Worm (Caenorhabditis elegans) whole organism, L1 larva: ENCODE results near the gene col-157.

Experiments
- C04F5.9 ChIP-seq: sonication (generic microtip); optimal IDR thresholded peaks from 2 replicates; lab custom pipeline; 2016; ENCODE audit warnings: missing genetic modification characterization, missing compliant biosample characterization
- C16A3.4 ChIP-seq: fragments of 150-350 bp; optimal IDR thresholded peaks from 2 replicates; lab custom pipeline; 2014; ENCODE audit warnings: missing biosample characterization, missing genetic modification characterization
- C34B4.2 ChIP-seq: sonication (generic microtip); optimal IDR thresholded peaks from 2 replicates; lab custom pipeline; 2017; ENCODE audit warnings: mild to moderate bottlenecking, missing genetic modification characterization, missing compliant biosample characterization
- aha-1 ChIP-seq: fragments of 150-350 bp; optimal IDR thresholded peaks from 2 replicates; lab custom pipeline; 2014; ENCODE audit warnings: missing biosample characterization, missing genetic modification characterization
- alr-1 ChIP-seq: fragments of 200-800 bp; sonication (Bioruptor generic); optimal IDR thresholded peaks from 2 replicates; lab custom pipeline; 2018; ENCODE audit warnings: borderline replicate concordance, mild to moderate bottlenecking, missing genetic modification characterization, missing compliant biosample characterization
- aly-2 ChIP-seq: fragments of 150-350 bp; optimal IDR thresholded peaks from 2 replicates; lab custom pipeline; 2014; ENCODE audit warnings: missing biosample characterization, missing genetic modification characterization
- ama-1 ChIP-seq: fragments of 150-350 bp; optimal IDR thresholded peaks from 2 replicates; lab custom pipeline; 2014
- ceh-82 ChIP-seq, 3 experiments: fragments of 150-350 bp in 1 of 3; sonication (generic microtip) in 2 of 3; optimal IDR thresholded peaks; 2 replicates each; lab custom pipeline; 2014 to 2017; ENCODE audit warnings: missing biosample characterization in 3 of 3, missing genetic modification characterization in 3 of 3
- ceh-88 ChIP-seq: fragments of 200-800 bp; sonication (Bioruptor generic); IDR thresholded peaks from 2 replicates; pipeline ENCODE4 v1.3.6; 2022; ENCODE audit warnings: missing genetic modification characterization, missing compliant biosample characterization
- ces-1 ChIP-seq: fragments of 150-350 bp; optimal IDR thresholded peaks from 2 replicates; lab custom pipeline; 2014; ENCODE audit warnings: missing biosample characterization, missing genetic modification reagents, missing genetic modification characterization
- dpl-1 ChIP-seq, 3 experiments: fragments of 150-350 bp in 2 of 3; sonication (generic microtip) in 1 of 3; optimal IDR thresholded peaks; 2 replicates each; lab custom pipeline; 2014 to 2017; ENCODE audit warnings: missing biosample characterization in 3 of 3, missing genetic modification characterization in 3 of 3, missing genetic modification reagents in 3 of 3
- dsc-1 ChIP-seq: sonication (generic microtip); optimal IDR thresholded peaks from 2 replicates; lab custom pipeline; 2016; ENCODE audit warnings: mild to moderate bottlenecking, missing genetic modification characterization, missing compliant biosample characterization
- efl-1 ChIP-seq, 4 experiments: fragments of 150-350 bp; optimal IDR thresholded peaks in 3 of 4; peaks in 1 of 4; 1 replicate in 1 of 4; 2 replicates in 3 of 4; lab custom pipeline; 2014; ENCODE audit warnings: missing biosample characterization in 2 of 4, missing genetic modification characterization in 2 of 4, missing genetic modification reagents in 2 of 4
- egl-13 ChIP-seq: sonication (generic microtip); optimal IDR thresholded peaks from 2 replicates; lab custom pipeline; 2016; ENCODE audit warnings: missing genotype, missing genetic modification reagents, missing genetic modification characterization, missing compliant biosample characterization
- egl-27 ChIP-seq, 2 experiments: fragments of 150-350 bp in 1 of 2; sonication (generic microtip); optimal IDR thresholded peaks; 3 replicates each; lab custom pipeline; 2017 to 2018; ENCODE audit warnings: missing biosample characterization in 2 of 2, missing genetic modification characterization in 2 of 2, missing genetic modification reagents in 2 of 2
- elt-2 ChIP-seq: sonication (generic microtip); optimal IDR thresholded peaks from 2 replicates; lab custom pipeline; 2016; ENCODE audit warnings: missing genetic modification characterization, mild to moderate bottlenecking, inconsistent platforms, missing compliant biosample characterization, missing genetic modification reagents
- elt-3 ChIP-seq, 6 experiments: fragments of 150-350 bp in 1 of 6; sonication (generic microtip); optimal IDR thresholded peaks; 2 replicates each; lab custom pipeline; 2017 to 2018; ENCODE audit warnings: missing biosample characterization in 6 of 6, missing genetic modification characterization in 6 of 6, inconsistent platforms in 1 of 6
- ets-5 ChIP-seq: fragments of 200-800 bp; sonication (Bioruptor generic); IDR thresholded peaks from 2 replicates; pipeline ENCODE4 v1.3.6; 2022; ENCODE audit warnings: missing genetic modification characterization, missing compliant biosample characterization
- fkh-10 ChIP-seq: sonication (generic microtip); optimal IDR thresholded peaks from 2 replicates; lab custom pipeline; 2017; ENCODE audit warnings: missing biosample characterization, missing genetic modification reagents, missing genetic modification characterization
- grh-1 ChIP-seq: fragments of 200-800 bp; sonication (Bioruptor generic); IDR thresholded peaks from 2 replicates; pipeline ENCODE4 v1.3.6; 2022; ENCODE audit warnings: missing genetic modification reagents, missing genetic modification characterization, missing compliant biosample characterization
- hlh-4 ChIP-seq: sonication (generic microtip); optimal IDR thresholded peaks from 2 replicates; lab custom pipeline; 2016; ENCODE audit warnings: mild to moderate bottlenecking, missing genetic modification characterization, missing compliant biosample characterization
- hpl-2 ChIP-seq: fragments of 150-350 bp; optimal IDR thresholded peaks from 2 replicates; lab custom pipeline; 2014; ENCODE audit warnings: missing biosample characterization, missing genetic modification reagents, missing genetic modification characterization
- irx-1 ChIP-seq: sonication (generic microtip); optimal IDR thresholded peaks from 2 replicates; lab custom pipeline; 2016; ENCODE audit warnings: missing genetic modification characterization, missing compliant biosample characterization
- lin-13 ChIP-seq: fragments of 150-350 bp; optimal IDR thresholded peaks from 2 replicates; lab custom pipeline; 2014; ENCODE audit warnings: missing biosample characterization, missing genetic modification reagents, missing genetic modification characterization
- lin-14 ChIP-seq: fragments of 200-800 bp; sonication (Bioruptor generic); optimal IDR thresholded peaks from 2 replicates; lab custom pipeline; 2018; ENCODE audit warnings: mild to moderate bottlenecking, missing genetic modification characterization, moderate library complexity, missing compliant biosample characterization
- lin-15B ChIP-seq: fragments of 150-350 bp; sonication (generic microtip); optimal IDR thresholded peaks from 3 replicates; lab custom pipeline; 2014; ENCODE audit warnings: missing biosample characterization, missing genetic modification characterization
- lin-35 ChIP-seq, 2 experiments: fragments of 150-350 bp; optimal IDR thresholded peaks; 2 replicates each; lab custom pipeline; 2014; ENCODE audit warnings: missing biosample characterization in 2 of 2, missing genetic modification characterization in 2 of 2, missing genetic modification reagents in 2 of 2
- lir-3 ChIP-seq: sonication (generic microtip); optimal IDR thresholded peaks from 2 replicates; lab custom pipeline; 2016; ENCODE audit warnings: mild to moderate bottlenecking, missing genetic modification characterization, moderate library complexity, missing compliant biosample characterization; ENCODE audit not compliant: poor library complexity
- lsy-2 ChIP-seq, 2 experiments: fragments of 150-350 bp; optimal IDR thresholded peaks; 2 replicates each; lab custom pipeline; 2014; ENCODE audit warnings: missing biosample characterization in 2 of 2, missing genetic modification characterization in 2 of 2
- mab-9 ChIP-seq: fragments of 200-800 bp; sonication (Bioruptor generic); IDR thresholded peaks from 2 replicates; pipeline ENCODE4 v1.3.6; 2022; ENCODE audit warnings: missing genetic modification reagents, missing genetic modification characterization, missing compliant biosample characterization
- mdl-1 ChIP-seq, 2 experiments: fragments of 150-350 bp; optimal IDR thresholded peaks; 2 replicates each; lab custom pipeline; 2014 to 2017; ENCODE audit warnings: missing biosample characterization in 2 of 2, missing genetic modification characterization in 2 of 2, inconsistent platforms in 1 of 2
- mef-2 ChIP-seq: fragments of 150-350 bp; optimal IDR thresholded peaks from 2 replicates; lab custom pipeline; 2014; ENCODE audit warnings: missing biosample characterization, missing genetic modification characterization
- nhr-19 ChIP-seq: fragments of 200-800 bp; sonication (Bioruptor generic); conservative IDR thresholded peaks from 2 replicates; pipeline ENCODE4 v1.3.6; 2022; ENCODE audit warnings: missing genetic modification characterization, missing compliant biosample characterization
- nhr-20 ChIP-seq: sonication (generic microtip); optimal IDR thresholded peaks from 2 replicates; lab custom pipeline; 2016; ENCODE audit warnings: mild to moderate bottlenecking, missing genetic modification characterization, missing compliant biosample characterization
- nhr-237 ChIP-seq: fragments of 150-350 bp; optimal IDR thresholded peaks from 2 replicates; lab custom pipeline; 2014; ENCODE audit warnings: missing biosample characterization, missing genetic modification characterization
- nhr-71 ChIP-seq: sonication (generic microtip); optimal IDR thresholded peaks from 2 replicates; lab custom pipeline; 2016; ENCODE audit warnings: mild to moderate bottlenecking, missing genetic modification characterization, moderate library complexity, missing compliant biosample characterization
- nhr-77 ChIP-seq: fragments of 150-350 bp; optimal IDR thresholded peaks from 2 replicates; lab custom pipeline; 2014; ENCODE audit warnings: missing biosample characterization, missing genetic modification characterization
- nhr-90 ChIP-seq: sonication (generic microtip); optimal IDR thresholded peaks from 2 replicates; lab custom pipeline; 2016; ENCODE audit warnings: mild to moderate bottlenecking, missing genetic modification characterization, missing compliant biosample characterization; ENCODE audit not compliant: poor library complexity
- pag-3 ChIP-seq: sonication (generic microtip); optimal IDR thresholded peaks from 2 replicates; lab custom pipeline; 2017; ENCODE audit warnings: missing genetic modification characterization, mild to moderate bottlenecking, missing compliant biosample characterization, antibody characterized with exemption, borderline replicate concordance; ENCODE audit not compliant: insufficient read depth
- pqm-1 ChIP-seq: sonication (generic microtip); optimal IDR thresholded peaks from 3 replicates; lab custom pipeline; 2017; ENCODE audit warnings: missing biosample characterization, missing genetic modification characterization
- sox-4 ChIP-seq: sonication (generic microtip); optimal IDR thresholded peaks from 2 replicates; lab custom pipeline; 2016; ENCODE audit warnings: missing genetic modification characterization, missing compliant biosample characterization
- sptf-1 ChIP-seq: fragments of 150-350 bp; optimal IDR thresholded peaks from 2 replicates; lab custom pipeline; 2014; ENCODE audit warnings: missing biosample characterization, missing genetic modification characterization
- sup-37 ChIP-seq: fragments of 200-800 bp; sonication (Bioruptor generic); optimal IDR thresholded peaks from 2 replicates; lab custom pipeline; 2018; ENCODE audit warnings: mild to moderate bottlenecking, missing genetic modification characterization, missing compliant biosample characterization
- tbx-2 ChIP-seq: sonication (generic microtip); optimal IDR thresholded peaks from 2 replicates; lab custom pipeline; 2016; ENCODE audit warnings: missing genetic modification characterization, missing compliant biosample characterization
- unc-130 ChIP-seq: fragments of 150-350 bp; optimal IDR thresholded peaks from 2 replicates; lab custom pipeline; 2017; ENCODE audit warnings: missing biosample characterization, missing genetic modification characterization, inconsistent platforms
- unc-30 ChIP-seq: sonication (generic microtip); optimal IDR thresholded peaks from 2 replicates; lab custom pipeline; 2017; ENCODE audit warnings: missing biosample characterization, missing genetic modification characterization
- unc-86 ChIP-seq: sonication (generic microtip); optimal IDR thresholded peaks from 2 replicates; lab custom pipeline; 2016; ENCODE audit warnings: missing genetic modification characterization, missing compliant biosample characterization
- vab-15 ChIP-seq: sonication (generic microtip); optimal IDR thresholded peaks from 2 replicates; lab custom pipeline; 2017; ENCODE audit warnings: missing genotype, mild to moderate bottlenecking, missing genetic modification characterization, missing compliant biosample characterization
- zag-1 ChIP-seq: fragments of 150-350 bp; optimal IDR thresholded peaks from 2 replicates; lab custom pipeline; 2014; ENCODE audit warnings: missing biosample characterization, missing genetic modification characterization

The col-157 gene

DNA sequence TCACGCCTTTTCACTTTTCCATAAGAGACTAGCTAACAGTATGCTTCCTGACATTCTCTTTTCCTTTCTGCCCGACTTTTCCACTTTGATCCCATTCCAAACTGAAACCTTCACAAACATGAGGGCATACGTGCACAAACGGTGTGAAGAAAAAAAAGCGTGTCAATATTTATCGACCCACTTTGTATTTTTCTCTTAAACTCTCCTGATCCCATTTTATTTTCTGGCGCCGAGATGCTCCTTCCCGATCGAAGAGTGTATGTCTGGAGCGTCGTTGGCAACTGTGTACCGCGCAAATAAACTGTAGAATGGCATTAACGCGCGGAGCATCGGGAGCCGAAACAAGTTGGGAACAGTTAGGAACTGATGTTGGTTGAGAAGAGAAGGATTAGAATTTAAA is 45.7 kb downstream of the col-157 start:
- TF ChIP-seq lsy-2 (tag; optimal IDR thresholded peaks at IDR 0.05; lab: Kevin White, UChicago) (peak in 1 of 2 experiments; percentile 21), C34B4.2 (tag; lab: Kevin White, UChicago) (no peak), egl-27 (tag; optimal IDR thresholded peaks at IDR 0.05; lab: Kevin White, UChicago) (peak; percentile 45 to 57), hpl-2 (GFP tag; lab: Kevin White, UChicago) (no peak), nhr-237 (tag; lab: Kevin White, UChicago) (no peak), ces-1 (GFP tag; lab: Kevin White, UChicago) (no peak), unc-30 (tag; lab: Kevin White, UChicago) (no peak), ets-5 (no peak), pqm-1 (no peak), C16A3.4 (no peak), efl-1 (optimal IDR thresholded peaks at IDR 0.05; lab: Kevin White, UChicago) (no peak), efl-1 (GFP tag; optimal IDR thresholded peaks at IDR 0.05 in 1 of 2; lab: Kevin White, UChicago) (peak in 1 of 2 experiments; percentile 58), lin-14 (GFP tag; lab: Kevin White, UChicago) (peak; percentile 48), pag-3 (no peak), lir-3 (tag; lab: Kevin White, UChicago) (no peak), zag-1 (no peak), mef-2 (tag; lab: Kevin White, UChicago) (no peak), vab-15 (tag; lab: Kevin White, UChicago) (no peak), fkh-10 (GFP tag; lab: Kevin White, UChicago) (no peak), nhr-71 (tag; lab: Kevin White, UChicago) (peak; percentile 36), C04F5.9 (tag; lab: Kevin White, UChicago) (no peak), lin-15B (no peak), tbx-2 (tag; lab: Kevin White, UChicago) (peak; percentile 58), mdl-1 (tag; optimal IDR thresholded peaks at IDR 0.05; lab: Kevin White, UChicago) (peak in 1 of 2 experiments; percentile 25), nhr-77 (tag; lab: Kevin White, UChicago) (peak; percentile 65), lin-13 (GFP tag; lab: Kevin White, UChicago) (no peak), nhr-20 (peak; percentile 36)

DNA sequence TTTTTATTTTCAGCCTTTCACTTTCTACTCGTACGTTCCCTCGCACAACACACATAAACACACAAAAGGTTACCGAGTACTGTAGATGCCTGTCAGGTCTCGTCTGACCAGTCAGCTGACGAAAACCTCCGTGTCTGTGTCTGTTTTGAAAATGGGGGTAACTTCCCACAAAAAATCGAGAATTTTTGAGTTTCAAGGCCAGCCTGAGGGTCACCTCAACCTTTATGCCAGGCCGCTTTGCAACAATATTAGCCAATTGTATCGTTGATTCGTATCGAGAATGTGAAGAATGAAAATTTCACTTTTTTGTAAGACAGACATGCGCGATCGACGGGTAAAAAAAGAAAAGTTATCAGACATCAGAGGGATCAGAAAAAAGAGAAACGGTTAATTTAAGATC is 47.3 kb downstream of the col-157 start:
- TF ChIP-seq egl-27 (tag; optimal IDR thresholded peaks at IDR 0.05; lab: Kevin White, UChicago) (peak in 1 of 2 experiments; percentile 12), ceh-82 (tag; optimal IDR thresholded peaks at IDR 0.05; lab: Kevin White, UChicago) (peak in 1 of 3 experiments; percentile 23), nhr-237 (tag; lab: Kevin White, UChicago) (no peak), unc-86 (tag; lab: Kevin White, UChicago) (no peak), unc-130 (tag; lab: Kevin White, UChicago) (peak; percentile 84), sup-37 (GFP tag; lab: Kevin White, UChicago) (no peak), egl-13 (tag; lab: Kevin White, UChicago) (no peak), ama-1 (lab: Kevin White, UChicago) (no peak), mdl-1 (tag; optimal IDR thresholded peaks at IDR 0.05; lab: Kevin White, UChicago) (peak in 1 of 2 experiments; percentile 69), lin-35 (GFP tag; optimal IDR thresholded peaks at IDR 0.05; lab: Kevin White, UChicago) (peak in 1 of 2 experiments; percentile 72), dpl-1 (GFP tag; optimal IDR thresholded peaks at IDR 0.05; lab: Kevin White, UChicago) (peak in 2 of 3 experiments; percentile 22 to 36), nhr-19 (GFP tag; lab: Robert Waterston, UW) (peak; percentile 41; the same call in 1 of the 2 replicates), aha-1 (no peak), lin-15B (no peak), sox-4 (tag; lab: Kevin White, UChicago) (no peak), hlh-4 (tag; lab: Kevin White, UChicago) (no peak), elt-3 (tag; optimal IDR thresholded peaks at IDR 0.05; lab: Kevin White, UChicago) (peak in 5 of 6 experiments; percentile 58 to 92 (median 89)), grh-1 (GFP tag; lab: Robert Waterston, UW) (peak; percentile 87), ceh-88 (GFP tag; lab: Robert Waterston, UW) (peak; percentile 29; the same call in 1 of the 2 replicates), aly-2 (no peak), hpl-2 (GFP tag; lab: Kevin White, UChicago) (no peak), alr-1 (tag; lab: Kevin White, UChicago) (no peak), nhr-90 (peak; percentile 76), elt-2 (tag; lab: Kevin White, UChicago) (no peak), mab-9 (0 out of 2 replicates have a peak, but pooled peaks have one; percentile 23), irx-1 (tag; lab: Kevin White, UChicago) (no peak), dsc-1 (tag; lab: Kevin White, UChicago) (no peak), sptf-1 (tag; lab: Kevin White, UChicago) (no peak), ces-1 (GFP tag; lab: Kevin White, UChicago) (no peak), nhr-20 (peak; percentile 90), nhr-71 (tag; lab: Kevin White, UChicago) (peak; percentile 82), efl-1 (optimal IDR thresholded peaks at IDR 0.05; lab: Kevin White, UChicago) (peak; percentile 20 to 39), efl-1 (GFP tag; optimal IDR thresholded peaks at IDR 0.05 in 1 of 2; lab: Kevin White, UChicago) (peak in 1 of 2 experiments; percentile 6)
